Worm (Caenorhabditis elegans) whole organism, early embryonic: Measurements from ENCODE around the gene F59B10.5.

Experiments
- B0310.2 ChIP-seq: sonication (generic microtip); optimal IDR thresholded peaks from 2 replicates; lab custom pipeline; 2016; ENCODE audit warnings: mild to moderate bottlenecking, missing genetic modification characterization, missing compliant biosample characterization
- F13C5.2 ChIP-seq: sonication (generic microtip); optimal IDR thresholded peaks from 2 replicates; lab custom pipeline; 2017; ENCODE audit warnings: mild to moderate bottlenecking, missing genetic modification characterization, inconsistent platforms, missing compliant biosample characterization
- aly-1 ChIP-seq: sonication (generic microtip); optimal IDR thresholded peaks from 2 replicates; lab custom pipeline; 2016; ENCODE audit warnings: missing genetic modification characterization, missing compliant biosample characterization
- ama-1 ChIP-seq: fragments of 150-350 bp; optimal IDR thresholded peaks from 2 replicates; lab custom pipeline; 2014
- ceh-13 ChIP-seq: fragments of 200-800 bp; sonication (Bioruptor generic); optimal IDR thresholded peaks from 2 replicates; lab custom pipeline; 2018; ENCODE audit warnings: mild to moderate bottlenecking, missing genetic modification characterization, missing compliant biosample characterization
- ceh-36 ChIP-seq: sonication (generic microtip); optimal IDR thresholded peaks from 2 replicates; lab custom pipeline; 2016; ENCODE audit warnings: missing genetic modification characterization, inconsistent platforms, missing compliant biosample characterization
- ets-7 ChIP-seq: sonication (generic microtip); optimal IDR thresholded peaks from 2 replicates; lab custom pipeline; 2016; ENCODE audit warnings: missing genotype, missing genetic modification characterization, missing compliant biosample characterization
- flt-1 ChIP-seq: fragments of 200-800 bp; sonication (Bioruptor generic); IDR thresholded peaks from 2 replicates; pipeline ENCODE4 v1.3.6; 2022; ENCODE audit warnings: missing genetic modification characterization, missing compliant biosample characterization
- hmbx-1 ChIP-seq: sonication (generic microtip); optimal IDR thresholded peaks from 2 replicates; lab custom pipeline; 2016; ENCODE audit warnings: mild to moderate bottlenecking, missing genetic modification characterization, missing compliant biosample characterization
- hmg-4 ChIP-seq: fragments of 200-800 bp; sonication (Bioruptor generic); optimal IDR thresholded peaks from 2 replicates; lab custom pipeline; 2018; ENCODE audit warnings: mild to moderate bottlenecking, missing genetic modification characterization, missing compliant biosample characterization
- hnd-1 ChIP-seq: sonication (generic microtip); optimal IDR thresholded peaks from 2 replicates; lab custom pipeline; 2016; ENCODE audit warnings: missing genetic modification characterization, missing compliant biosample characterization
- pes-1 ChIP-seq: fragments of 200-800 bp; sonication (Bioruptor generic); IDR thresholded peaks from 2 replicates; pipeline ENCODE4 v1.3.6; 2022; ENCODE audit warnings: missing genetic modification reagents, missing genetic modification characterization, missing compliant biosample characterization
- scrt-1 ChIP-seq: fragments of 200-800 bp; sonication (Bioruptor generic); IDR thresholded peaks from 2 replicates; pipeline ENCODE4 v1.3.6; 2022; ENCODE audit warnings: missing genetic modification characterization, missing compliant biosample characterization
- sea-1 ChIP-seq: fragments of 200-800 bp; sonication (Bioruptor generic); conservative IDR thresholded peaks from 2 replicates; pipeline ENCODE4 v1.3.6; 2022; ENCODE audit warnings: missing genetic modification characterization, missing compliant biosample characterization
- tbx-11 ChIP-seq: fragments of 200-800 bp; sonication (Bioruptor generic); IDR thresholded peaks from 2 replicates; pipeline ENCODE4 v1.3.6; 2022; ENCODE audit warnings: missing genetic modification characterization, missing compliant biosample characterization
- tbx-37 ChIP-seq: fragments of 200-800 bp; sonication (Bioruptor generic); conservative IDR thresholded peaks from 2 replicates; pipeline ENCODE4 v1.3.6; 2022; ENCODE audit warnings: missing genetic modification reagents, missing genetic modification characterization, missing compliant biosample characterization
- tra-4 ChIP-seq: sonication (generic microtip); optimal IDR thresholded peaks from 2 replicates; lab custom pipeline; 2017; ENCODE audit warnings: missing genetic modification characterization, missing compliant biosample characterization

The F59B10.5 gene

DNA sequence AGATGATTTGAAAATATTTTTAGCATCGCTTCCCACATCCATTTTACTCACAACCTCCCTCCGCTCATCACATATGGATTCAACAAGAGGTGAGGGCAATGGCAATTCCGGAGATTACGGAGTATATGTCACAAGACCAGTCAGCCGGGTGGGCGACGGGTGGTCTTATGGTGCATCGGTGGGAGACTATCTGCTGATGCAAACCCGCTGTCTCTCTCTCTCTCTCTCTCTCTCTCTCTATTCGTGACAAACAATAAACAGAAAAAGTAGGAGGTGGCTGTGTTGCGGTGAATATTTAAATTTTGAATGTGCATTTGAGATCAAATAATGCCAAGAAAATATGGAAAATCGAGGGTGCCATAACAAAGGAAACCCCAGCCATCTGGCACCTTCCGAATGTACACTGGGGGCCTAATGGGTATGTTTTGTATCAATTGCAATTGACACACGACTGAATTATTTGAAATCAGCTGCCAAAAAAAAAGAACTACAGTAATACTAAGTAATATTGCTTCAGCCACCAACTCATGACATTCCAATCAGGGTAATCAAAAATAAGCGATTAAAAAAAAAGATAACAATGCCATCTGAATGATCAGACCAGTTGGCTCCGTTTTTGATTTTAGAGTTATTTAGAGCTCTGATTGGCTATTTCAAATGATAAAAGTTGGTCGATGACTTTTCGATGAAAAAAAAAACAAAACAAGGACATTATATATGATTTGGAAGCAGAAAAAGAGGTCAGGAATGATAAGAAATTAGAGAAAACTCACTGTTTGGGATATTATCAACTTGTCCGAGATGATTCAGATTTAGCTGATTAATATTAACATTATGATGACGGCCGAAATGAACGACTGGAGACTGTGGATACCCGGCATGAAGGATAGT is 24.6 kb upstream of the F59B10.5 start:
- TF ChIP-seq B0310.2 (tag; lab: Kevin White, UChicago) (no peak), hmg-4 (peak; percentile 40), ama-1 (lab: Kevin White, UChicago) (peak; percentile 0)

DNA sequence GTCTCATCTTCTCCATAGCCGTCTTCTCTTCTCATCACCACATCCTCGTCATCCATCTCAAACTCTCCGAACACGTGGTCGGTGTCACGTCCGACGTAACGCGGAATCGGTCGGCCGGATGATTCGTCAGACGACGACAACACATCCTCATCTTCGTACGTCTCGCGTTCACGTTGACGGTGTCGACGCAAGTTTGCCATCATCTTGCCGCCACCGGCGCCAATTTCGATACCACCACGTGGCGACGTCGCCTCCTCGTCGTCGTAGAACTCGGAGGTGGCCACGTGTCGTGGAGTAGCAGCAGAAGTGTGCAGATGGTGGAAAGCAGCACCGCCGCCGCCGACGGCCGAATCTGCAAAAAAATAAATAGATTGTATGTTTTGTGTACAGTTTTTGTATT is 23.8 kb upstream of the F59B10.5 start:
- TF ChIP-seq hmg-4 (no peak), ama-1 (lab: Kevin White, UChicago) (no peak), hnd-1 (tag; lab: Kevin White, UChicago) (no peak), B0310.2 (tag; lab: Kevin White, UChicago) (no peak), pes-1 (GFP tag; lab: Robert Waterston, UW) (no peak), flt-1 (no peak), F13C5.2 (tag; lab: Kevin White, UChicago) (no peak), ceh-36 (tag; lab: Kevin White, UChicago) (no peak), tra-4 (tag; lab: Kevin White, UChicago) (no peak), tbx-37 (GFP tag; lab: Robert Waterston, UW) (no peak), aly-1 (tag; lab: Kevin White, UChicago) (peak; percentile 43), ets-7 (tag; lab: Kevin White, UChicago) (no peak), ceh-13 (no peak), tbx-11 (no peak), hmbx-1 (no peak), sea-1 (GFP tag; lab: Robert Waterston, UW) (0 out of 2 replicates have a peak, but pooled peaks have one; percentile 19)

DNA sequence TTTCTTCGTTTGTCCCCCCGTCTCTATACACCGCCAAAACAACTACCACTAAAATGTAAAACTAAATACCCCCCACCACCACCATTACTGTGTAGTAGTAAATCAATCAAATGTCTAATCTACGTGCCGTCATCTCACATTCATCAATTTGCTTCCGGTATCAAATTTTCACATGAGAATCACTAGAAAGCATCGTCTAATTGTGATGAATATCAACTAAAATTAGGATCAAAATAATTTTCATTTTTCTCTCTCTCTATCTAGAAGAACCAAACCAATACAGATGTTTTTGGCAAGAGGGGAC is 23.3 kb upstream of the F59B10.5 start:
- no peak for TF ChIP-seq hmg-4

DNA sequence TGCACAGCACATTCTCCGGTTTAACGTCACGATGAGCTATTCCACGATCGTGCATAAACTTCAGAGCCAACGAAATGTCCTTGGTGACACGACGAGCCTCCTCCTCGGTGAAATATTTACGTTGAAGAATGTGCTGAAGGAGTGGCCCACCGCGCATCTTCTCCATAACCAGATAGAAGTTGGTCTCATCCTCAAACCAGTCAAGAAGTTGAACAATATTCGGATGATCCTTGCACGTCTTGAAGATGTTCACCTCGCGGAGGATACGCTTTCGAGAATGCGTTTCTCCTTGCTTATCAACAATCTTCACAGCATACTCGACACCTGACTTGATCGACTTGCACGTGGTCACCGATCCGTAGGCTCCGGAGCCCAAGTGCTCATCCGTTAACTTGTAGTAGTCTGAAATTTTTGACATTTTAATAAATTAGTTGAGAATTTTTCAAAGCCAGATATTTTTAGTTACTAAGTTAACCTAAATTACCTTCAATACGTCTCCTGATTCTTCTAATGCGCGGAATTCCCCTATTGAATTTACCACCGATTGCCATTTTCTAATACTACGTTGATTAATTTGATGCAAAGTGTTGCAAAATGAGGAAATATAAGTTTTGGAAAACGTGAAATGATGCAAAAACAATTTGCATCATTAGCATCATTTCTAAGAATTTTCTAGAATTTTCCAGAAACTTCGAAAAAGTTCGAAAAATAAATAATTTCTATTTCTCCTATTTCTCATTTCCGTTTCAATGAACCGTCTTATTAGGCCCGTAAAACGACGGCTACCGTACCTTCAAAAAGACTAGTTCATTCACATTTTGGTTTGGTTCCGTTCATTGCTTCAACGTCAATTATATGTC is 22.7 kb upstream of the F59B10.5 start:
- no peak for TF ChIP-seq ets-7 (tag; lab: Kevin White, UChicago)
- TF ChIP-seq sea-1 (GFP tag; lab: Robert Waterston, UW) = 0 out of 2 replicates have a peak, but pooled peaks have one; percentile 47

DNA sequence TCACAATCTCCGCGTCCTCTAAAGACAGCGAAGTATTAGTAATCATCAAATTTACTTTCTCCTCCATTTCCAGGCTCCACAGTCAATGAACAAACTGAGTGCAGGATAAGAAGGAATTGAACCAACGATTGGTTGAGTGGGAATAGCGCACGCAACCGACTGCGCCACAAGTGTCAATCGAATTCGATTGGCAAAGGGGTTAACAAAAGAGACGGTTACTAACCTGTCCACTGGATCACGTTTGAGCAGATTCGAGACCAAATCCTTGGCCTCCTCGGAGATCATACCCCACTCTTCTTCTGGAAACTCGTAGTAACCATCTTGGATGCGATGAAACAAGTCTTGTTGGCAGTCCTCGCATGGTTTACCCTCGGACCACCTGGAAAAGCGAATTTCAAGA is 21.7 kb upstream of the F59B10.5 start:
- TF ChIP-seq hmg-4 = no peak
- peak; percentile 73 for TF ChIP-seq pes-1 (GFP tag; lab: Robert Waterston, UW)
- TF ChIP-seq flt-1 = 0 out of 2 replicates have a peak, but pooled peaks have one; percentile 36
- no peak for TF ChIP-seq aly-1 (tag; lab: Kevin White, UChicago)
- no peak for TF ChIP-seq ets-7 (tag; lab: Kevin White, UChicago)
- peak; percentile 30 for TF ChIP-seq ceh-13
- TF ChIP-seq ceh-36 (tag; lab: Kevin White, UChicago) = peak; percentile 34

ce11 chrII:10544374-10544908 is 21.0 kb upstream of the F59B10.5 start:
- TF ChIP-seq ama-1 (lab: Kevin White, UChicago) (peak; percentile 22), aly-1 (tag; lab: Kevin White, UChicago) (no peak)

- TF ChIP-seq tra-4 (tag; lab: Kevin White, UChicago) = no peak
- 0 out of 2 replicates have a peak, but pooled peaks have one; percentile 35 for TF ChIP-seq scrt-1 (GFP tag; lab: Robert Waterston, UW)
Measured at ce11 chrII:10543457-10544137, 20.1 kb upstream of the F59B10.5 start.

DNA sequence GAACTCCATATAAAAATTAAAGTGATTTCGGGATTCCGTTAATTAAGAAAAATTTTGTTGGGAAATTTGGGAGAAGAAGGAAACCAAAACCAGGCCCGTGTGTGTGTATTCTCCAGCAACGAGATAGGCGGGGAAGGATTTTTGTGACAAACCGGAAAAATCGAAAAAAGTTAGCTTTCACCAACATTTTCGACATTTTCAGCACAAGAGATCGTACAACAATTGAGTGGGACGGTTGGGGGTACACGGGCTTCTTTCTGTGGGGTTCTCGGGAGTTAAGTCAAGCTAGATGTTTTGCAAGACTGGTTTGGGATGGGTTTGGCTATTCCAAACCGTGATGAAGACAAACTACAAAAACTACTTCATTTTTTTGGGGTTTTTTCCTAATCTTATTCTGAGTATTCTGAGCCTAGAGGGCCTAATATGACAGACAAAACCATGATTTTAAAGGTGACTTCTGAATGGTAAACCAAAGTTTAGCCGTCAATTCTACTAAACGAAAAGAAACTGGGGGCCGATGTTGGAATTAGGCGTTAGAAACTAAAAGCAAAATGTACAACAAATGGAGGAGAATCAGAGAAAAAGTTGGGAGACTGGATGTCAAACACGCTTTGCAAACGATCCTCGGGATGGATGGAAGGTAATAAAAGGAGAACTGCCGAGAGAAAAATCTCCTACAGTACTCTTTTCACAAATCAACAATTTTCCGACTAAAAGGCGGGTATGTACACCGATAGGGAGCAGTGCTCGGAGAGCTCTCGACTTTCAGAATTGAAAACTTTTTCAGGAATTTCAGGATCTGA is 19.4 kb upstream of the F59B10.5 start:
- TF ChIP-seq aly-1 (tag; lab: Kevin White, UChicago) (no peak), ama-1 (lab: Kevin White, UChicago) (peak; percentile 74), pes-1 (GFP tag; lab: Robert Waterston, UW) (0 out of 2 replicates have a peak, but pooled peaks have one; percentile 7), ceh-36 (tag; lab: Kevin White, UChicago) (no peak)
